Fruit fly (Drosophila melanogaster): ENCODE results near the gene Grx3.

Grx3 gene

dm6 chr2L:13367378-13367777 is 1.1 kb downstream of the Grx3 start, which contains the start of gene Tap42 (continued):
- TF ChIP-seq run (tag; optimal IDR thresholded peaks at IDR 0.05), result no peak
- TF ChIP-seq gfzf (GFP tag; optimal IDR thresholded peaks at IDR 0.05), result peak; percentile 20
- TF ChIP-seq Sox100B (GFP tag; optimal IDR thresholded peaks at IDR 0.05), result no peak
- TF ChIP-seq CG11085 (GFP tag; IDR thresholded peaks at IDR 0.05), result no peak
- TF ChIP-seq tx (GFP tag; optimal IDR thresholded peaks at IDR 0.05), result no peak
- TF ChIP-seq nerfin-1 (tag; optimal IDR thresholded peaks at IDR 0.05), result peak; percentile 41
- TF ChIP-seq CG4282 (GFP tag; optimal IDR thresholded peaks at IDR 0.05), result no peak
- TF ChIP-seq zen (tag; optimal IDR thresholded peaks at IDR 0.05), result no peak
- TF ChIP-seq Doc2 (GFP tag; IDR thresholded peaks at IDR 0.05), result no peak
- peak; percentile 86 for TF ChIP-seq Med (GFP tag)
- no peak for TF ChIP-seq CG34224 (GFP tag; IDR thresholded peaks at IDR 0.05; ENCODE audit: partially characterized antibody)
- no peak for TF ChIP-seq jumu (GFP tag; optimal IDR thresholded peaks at IDR 0.05)
- no peak for TF ChIP-seq Lpt (GFP tag; optimal IDR thresholded peaks at IDR 0.05)
- TF ChIP-seq sc (optimal IDR thresholded peaks at IDR 0.05), result no peak
- no peak for TF ChIP-seq sc (GFP tag; optimal IDR thresholded peaks at IDR 0.05)
- peak; percentile 36 for TF ChIP-seq CG30403 (GFP tag; optimal IDR thresholded peaks at IDR 0.05)
- TF ChIP-seq HLH3B (GFP tag; IDR thresholded peaks at IDR 0.05), result no peak
- TF ChIP-seq Nf-YA (GFP tag; IDR thresholded peaks at IDR 0.05), result no peak
- peak; percentile 61 for TF ChIP-seq sens (GFP tag)
- TF ChIP-seq CG2889 (GFP tag; IDR thresholded peaks at IDR 0.05), result no peak
- no peak for TF ChIP-seq Antp (GFP tag; optimal IDR thresholded peaks at IDR 0.05)
- TF ChIP-seq CG17359 (tag; optimal IDR thresholded peaks at IDR 0.05), result no peak
- no peak for TF ChIP-seq Awh (GFP tag; IDR thresholded peaks at IDR 0.05)
- no peak for TF ChIP-seq CG12104 (GFP tag; optimal IDR thresholded peaks at IDR 0.05)
- TF ChIP-seq CG10462 (GFP tag; optimal IDR thresholded peaks at IDR 0.05), result no peak
- TF ChIP-seq PHDP (tag; optimal IDR thresholded peaks at IDR 0.05), result peak; percentile 46
- no peak for TF ChIP-seq CG4707 (GFP tag; optimal IDR thresholded peaks at IDR 0.05)
- no peak for TF ChIP-seq CG4424 (GFP tag; optimal IDR thresholded peaks at IDR 0.05)
- TF ChIP-seq CG10979 (tag; optimal IDR thresholded peaks at IDR 0.05), result peak; percentile 29
- TF ChIP-seq Hand (GFP tag; optimal IDR thresholded peaks at IDR 0.05), result no peak
- TF ChIP-seq CG4820 (GFP tag; optimal IDR thresholded peaks at IDR 0.05), result no peak
- no peak for TF ChIP-seq kay (GFP tag; optimal IDR thresholded peaks at IDR 0.05)
- TF ChIP-seq eyg (GFP tag; optimal IDR thresholded peaks at IDR 0.05), result no peak
- TF ChIP-seq Gug (GFP tag; IDR thresholded peaks at IDR 0.05), result no peak
- peak; percentile 62 for TF ChIP-seq CG2120 (GFP tag; optimal IDR thresholded peaks at IDR 0.05)
- no peak for TF ChIP-seq CG4730 (GFP tag; IDR thresholded peaks at IDR 0.05)
- no peak for TF ChIP-seq ro (GFP tag; IDR thresholded peaks at IDR 0.05)
- peak; percentile 26 for TF ChIP-seq B-H2 (GFP tag; optimal IDR thresholded peaks at IDR 0.05)
- TF ChIP-seq CG16863 (GFP tag; optimal IDR thresholded peaks at IDR 0.05), result no peak
- no peak for TF ChIP-seq NfI (GFP tag; optimal IDR thresholded peaks at IDR 0.05)
- no peak for TF ChIP-seq zfh2 (GFP tag; optimal IDR thresholded peaks at IDR 0.05)
- TF ChIP-seq CG6254 (GFP tag; optimal IDR thresholded peaks at IDR 0.05), result no peak
- no peak for TF ChIP-seq Dfd (GFP tag; optimal IDR thresholded peaks at IDR 0.05)
- TF ChIP-seq schlank (tag; optimal IDR thresholded peaks at IDR 0.05), result no peak
- TF ChIP-seq CG4404 (GFP tag; IDR thresholded peaks at IDR 0.05), result no peak
- no peak for TF ChIP-seq odd (GFP tag; optimal IDR thresholded peaks at IDR 0.05)
- no peak for TF ChIP-seq CG11456 (GFP tag; IDR thresholded peaks at IDR 0.05)
- TF ChIP-seq CG10321 (GFP tag; IDR thresholded peaks at IDR 0.05), result no peak
- no peak; the same call in 1 of the 2 replicates for TF ChIP-seq CG32532 (GFP tag; IDR thresholded peaks at IDR 0.05)
- TF ChIP-seq H15 (GFP tag; IDR thresholded peaks at IDR 0.05), result no peak
- peak; percentile 1 for TF ChIP-seq CG15601 (tag; optimal IDR thresholded peaks at IDR 0.05)
- peak; percentile 22 for TF ChIP-seq CG12155 (GFP tag; optimal IDR thresholded peaks at IDR 0.05)
- no peak for TF ChIP-seq lab (GFP tag; optimal IDR thresholded peaks at IDR 0.05)
